Fruit fly (Drosophila melanogaster) whole organism, embryonic: Measurements from ENCODE around the gene Usp8.

Experiments used
- Atf-2 ChIP-seq: fragments of 200-800 bp; sonication (Bioruptor generic); optimal IDR thresholded peaks from 2 replicates; lab custom pipeline; 2016; ENCODE audit warnings: missing biosample characterization, missing genetic modification characterization
- Bdp1 ChIP-seq: fragments of 200-800 bp; sonication (Bioruptor generic); optimal IDR thresholded peaks from 3 replicates; lab custom pipeline; 2016; ENCODE audit warnings: missing biosample characterization, missing genetic modification characterization
- Bgb ChIP-seq: fragments of 200-800 bp; sonication (Bioruptor generic); IDR thresholded peaks from 2 replicates; pipeline ENCODE4 v1.3.6; 2022; ENCODE audit warnings: missing biosample characterization, missing genetic modification characterization; ENCODE audit not compliant: partially characterized antibody
- BtbVII ChIP-seq: fragments of 200-800 bp; sonication (Bioruptor generic); optimal IDR thresholded peaks from 3 replicates; lab custom pipeline; 2017; ENCODE audit warnings: missing biosample characterization, mild to moderate bottlenecking, missing genetic modification characterization
- CG10274 ChIP-seq: fragments of 200-800 bp; sonication (Bioruptor generic); optimal IDR thresholded peaks from 3 replicates; lab custom pipeline; 2017; ENCODE audit warnings: missing biosample characterization, mild to moderate bottlenecking, missing genetic modification characterization
- CG10959 ChIP-seq: fragments of 200-800 bp; sonication (Bioruptor generic); IDR thresholded peaks from 2 replicates; pipeline ENCODE4 v1.3.6; 2022; ENCODE audit warnings: missing biosample characterization, missing genetic modification characterization
- CG11398 ChIP-seq: fragments of 200-800 bp; sonication (Bioruptor generic); optimal IDR thresholded peaks from 2 replicates; lab custom pipeline; 2016; ENCODE audit warnings: missing biosample characterization, missing genetic modification characterization
- CG11560 ChIP-seq: fragments of 200-800 bp; sonication (Bioruptor generic); IDR thresholded peaks from 3 replicates; pipeline ENCODE4 v1.3.6; 2022; ENCODE audit warnings: missing biosample characterization, missing genetic modification characterization
- CG12155 ChIP-seq: fragments of 200-800 bp; sonication (Bioruptor generic); optimal IDR thresholded peaks from 3 replicates; lab custom pipeline; 2016; ENCODE audit warnings: missing biosample characterization, missing genetic modification characterization
- CG13287 ChIP-seq: fragments of 200-800 bp; sonication (Bioruptor generic); IDR thresholded peaks from 2 replicates; pipeline ENCODE4 v1.3.6; 2022; ENCODE audit warnings: missing biosample characterization, missing genetic modification characterization; ENCODE audit not compliant: partially characterized antibody
- CG14667 ChIP-seq: fragments of 200-800 bp; sonication (Bioruptor generic); IDR thresholded peaks from 2 replicates; pipeline ENCODE4 v1.3.6; 2022; ENCODE audit warnings: missing biosample characterization, missing genetic modification characterization
- CG17361 ChIP-seq: fragments of 200-800 bp; sonication (Bioruptor generic); IDR thresholded peaks from 3 replicates; pipeline ENCODE4 v1.3.6; 2022; ENCODE audit warnings: missing biosample characterization, missing genetic modification characterization
- CG17802 ChIP-seq: fragments of 200-800 bp; sonication (Bioruptor generic); optimal IDR thresholded peaks from 2 replicates; lab custom pipeline; 2018; ENCODE audit warnings: missing biosample characterization, mild to moderate bottlenecking, missing genetic modification characterization, moderate library complexity
- CG2116 ChIP-seq: fragments of 200-800 bp; sonication (Bioruptor generic); optimal IDR thresholded peaks from 3 replicates; lab custom pipeline; 2018; ENCODE audit warnings: missing biosample characterization, mild to moderate bottlenecking, missing genetic modification characterization
- CG2202 ChIP-seq: fragments of 200-800 bp; sonication (Bioruptor generic); optimal IDR thresholded peaks from 2 replicates; lab custom pipeline; 2018; ENCODE audit warnings: missing biosample characterization, mild to moderate bottlenecking, missing genetic modification characterization
- CG30431 ChIP-seq: fragments of 200-800 bp; sonication (Bioruptor generic); optimal IDR thresholded peaks from 2 replicates; lab custom pipeline; 2017; ENCODE audit warnings: missing biosample characterization, missing genetic modification characterization
- CG6813 ChIP-seq: fragments of 200-800 bp; sonication (Bioruptor generic); optimal IDR thresholded peaks from 2 replicates; lab custom pipeline; 2017; ENCODE audit warnings: missing biosample characterization, missing genetic modification characterization, mild to moderate bottlenecking, moderate library complexity, missing genetic modification reagents
- CG7271 ChIP-seq: fragments of 200-800 bp; sonication (Bioruptor generic); optimal IDR thresholded peaks from 2 replicates; lab custom pipeline; 2018; ENCODE audit warnings: missing biosample characterization, mild to moderate bottlenecking, missing genetic modification characterization, moderate library complexity
- CG8478 ChIP-seq: fragments of >200 bp; optimal IDR thresholded peaks from 2 replicates; lab custom pipeline; 2018
- CG9215 ChIP-seq: fragments of 200-800 bp; sonication (Bioruptor generic); IDR thresholded peaks from 2 replicates; pipeline ENCODE4 v1.3.6; 2022; ENCODE audit warnings: missing biosample characterization, missing genetic modification characterization
- D19A ChIP-seq: fragments of 200-800 bp; optimal IDR thresholded peaks from 3 replicates; lab custom pipeline; 2019; ENCODE audit warnings: missing biosample characterization, mild to moderate bottlenecking, missing genetic modification characterization, moderate library complexity
- Drgx ChIP-seq: fragments of 200-800 bp; sonication (Bioruptor generic); IDR thresholded peaks from 2 replicates; pipeline ENCODE4 v1.3.6; 2022; ENCODE audit warnings: missing biosample characterization, missing genetic modification characterization
- GATAe ChIP-seq: fragments of 200-800 bp; sonication (Bioruptor generic); conservative IDR thresholded peaks from 2 replicates; pipeline ENCODE4 v1.3.6; 2022; ENCODE audit warnings: missing biosample characterization, missing genetic modification characterization
- HHEX ChIP-seq: fragments of 200-800 bp; sonication (Bioruptor generic); optimal IDR thresholded peaks from 3 replicates; lab custom pipeline; 2017; ENCODE audit warnings: missing biosample characterization, mild to moderate bottlenecking, missing genetic modification characterization, missing genetic modification reagents
- HLH54F ChIP-seq: fragments of 200-800 bp; sonication (Bioruptor generic); optimal IDR thresholded peaks from 3 replicates; lab custom pipeline; 2016; ENCODE audit warnings: missing biosample characterization, missing genetic modification characterization
- Hmr ChIP-seq: fragments of 200-800 bp; sonication (Bioruptor generic); optimal IDR thresholded peaks from 3 replicates; lab custom pipeline; 2017; ENCODE audit warnings: mild to moderate bottlenecking, missing biosample characterization, missing genetic modification reagents, missing genetic modification characterization
- Hsf ChIP-seq: fragments of 200-800 bp; sonication (Bioruptor generic); optimal IDR thresholded peaks from 3 replicates; lab custom pipeline; 2016; ENCODE audit warnings: missing biosample characterization, missing genetic modification characterization
- Max ChIP-seq: fragments of 200-800 bp; sonication (Bioruptor generic); optimal IDR thresholded peaks from 2 replicates; lab custom pipeline; 2016; ENCODE audit warnings: missing biosample characterization, mild to moderate bottlenecking, missing genetic modification characterization
- Med ChIP-seq: fragments of 200-800 bp; sonication (Bioruptor generic); peaks from one replicate; lab custom pipeline; 2016; ENCODE audit warnings: missing biosample characterization, missing genetic modification characterization, mild to moderate bottlenecking, inconsistent platforms, moderate library complexity
- Neu2 ChIP-seq: fragments of 200-800 bp; sonication (Bioruptor generic); optimal IDR thresholded peaks from 3 replicates; lab custom pipeline; 2016; ENCODE audit warnings: missing biosample characterization, missing genetic modification characterization, borderline replicate concordance
- Optix ChIP-seq: fragments of 200-800 bp; sonication (Bioruptor generic); IDR thresholded peaks from 3 replicates; pipeline ENCODE4 v1.3.6; 2022; ENCODE audit warnings: missing biosample characterization, missing genetic modification characterization
- Rfx ChIP-seq: fragments of 200-800 bp; sonication (Bioruptor generic); IDR thresholded peaks from 2 replicates; pipeline ENCODE4 v1.3.6; 2022; ENCODE audit warnings: missing biosample characterization, missing genetic modification characterization
- ash1 ChIP-seq: fragments of 200-800 bp; sonication (Bioruptor generic); optimal IDR thresholded peaks from 2 replicates; lab custom pipeline; 2018; ENCODE audit warnings: missing biosample characterization, mild to moderate bottlenecking, missing genetic modification characterization
- bbx ChIP-seq: fragments of 200-800 bp; sonication (Bioruptor generic); IDR thresholded peaks from 2 replicates; pipeline ENCODE4 v1.3.6; 2022; ENCODE audit warnings: missing biosample characterization, missing genetic modification characterization; ENCODE audit not compliant: partially characterized antibody
- chif ChIP-seq, 2 experiments: fragments of 200-800 bp; sonication (Bioruptor generic); optimal IDR thresholded peaks; 3 replicates each; lab custom pipeline; 2016; ENCODE audit warnings: missing biosample characterization in 2 of 2, missing genetic modification characterization in 2 of 2
- chn ChIP-seq: fragments of 200-800 bp; sonication (Bioruptor generic); optimal IDR thresholded peaks from 2 replicates; lab custom pipeline; 2016; ENCODE audit warnings: missing biosample characterization, missing genetic modification characterization
- crol ChIP-seq: fragments of 200-800 bp; sonication (Bioruptor generic); IDR thresholded peaks from 2 replicates; pipeline ENCODE4 v1.3.6; 2022; ENCODE audit warnings: missing biosample characterization, missing genetic modification characterization
- ems ChIP-seq: fragments of 200-800 bp; sonication (Bioruptor generic); optimal IDR thresholded peaks from 3 replicates; lab custom pipeline; 2016; ENCODE audit warnings: missing biosample characterization, missing genetic modification characterization
- gce ChIP-seq: fragments of 200-800 bp; sonication (Bioruptor generic); IDR thresholded peaks from 3 replicates; pipeline ENCODE4 v1.3.6; 2022; ENCODE audit warnings: missing biosample characterization, missing genetic modification characterization
- gt ChIP-seq: fragments of 200-800 bp; sonication (Bioruptor generic); IDR thresholded peaks from 2 replicates; pipeline ENCODE4 v1.3.6; 2022; ENCODE audit warnings: missing biosample characterization, missing genetic modification characterization
- jing ChIP-seq: fragments of 200-800 bp; sonication (Bioruptor generic); optimal IDR thresholded peaks from 2 replicates; lab custom pipeline; 2018; ENCODE audit warnings: missing biosample characterization, mild to moderate bottlenecking, missing genetic modification characterization
- lmd ChIP-seq: fragments of 200-800 bp; sonication (Bioruptor generic); IDR thresholded peaks from 2 replicates; pipeline ENCODE4 v1.3.6; 2022; ENCODE audit warnings: missing biosample characterization, missing genetic modification characterization
- mld ChIP-seq: fragments of 200-800 bp; sonication (Bioruptor generic); IDR thresholded peaks from 3 replicates; pipeline ENCODE4 v1.3.6; 2022; ENCODE audit warnings: missing biosample characterization, missing genetic modification characterization; ENCODE audit not compliant: partially characterized antibody
- org-1 ChIP-seq: fragments of 200-800 bp; sonication (Bioruptor generic); optimal IDR thresholded peaks from 2 replicates; lab custom pipeline; 2017; ENCODE audit warnings: missing biosample characterization, missing genetic modification characterization
- repo ChIP-seq: fragments of 200-800 bp; sonication (Bioruptor generic); optimal IDR thresholded peaks from 2 replicates; lab custom pipeline; 2016; ENCODE audit warnings: missing biosample characterization, missing genetic modification characterization
- sima ChIP-seq: fragments of 200-800 bp; sonication (Bioruptor generic); optimal IDR thresholded peaks from 2 replicates; lab custom pipeline; 2016; ENCODE audit warnings: missing biosample characterization, missing genetic modification characterization
- sqz ChIP-seq: fragments of 200-800 bp; sonication (Bioruptor generic); optimal IDR thresholded peaks from 3 replicates; lab custom pipeline; 2018; ENCODE audit warnings: missing biosample characterization, mild to moderate bottlenecking, missing genetic modification characterization
- tx ChIP-seq: fragments of 200-800 bp; sonication (Bioruptor generic); optimal IDR thresholded peaks from 2 replicates; lab custom pipeline; 2016; ENCODE audit warnings: missing biosample characterization, missing genetic modification characterization
- wor ChIP-seq: fragments of 200-800 bp; sonication (Bioruptor generic); IDR thresholded peaks from 2 replicates; pipeline ENCODE4 v1.3.6; 2022; ENCODE audit warnings: missing biosample characterization, missing genetic modification characterization
- z ChIP-seq: fragments of 200-800 bp; sonication (Bioruptor generic); IDR thresholded peaks from 3 replicates; pipeline ENCODE4 v1.3.6; 2022; ENCODE audit warnings: missing biosample characterization, missing genetic modification characterization

Gene Usp8

DNA sequence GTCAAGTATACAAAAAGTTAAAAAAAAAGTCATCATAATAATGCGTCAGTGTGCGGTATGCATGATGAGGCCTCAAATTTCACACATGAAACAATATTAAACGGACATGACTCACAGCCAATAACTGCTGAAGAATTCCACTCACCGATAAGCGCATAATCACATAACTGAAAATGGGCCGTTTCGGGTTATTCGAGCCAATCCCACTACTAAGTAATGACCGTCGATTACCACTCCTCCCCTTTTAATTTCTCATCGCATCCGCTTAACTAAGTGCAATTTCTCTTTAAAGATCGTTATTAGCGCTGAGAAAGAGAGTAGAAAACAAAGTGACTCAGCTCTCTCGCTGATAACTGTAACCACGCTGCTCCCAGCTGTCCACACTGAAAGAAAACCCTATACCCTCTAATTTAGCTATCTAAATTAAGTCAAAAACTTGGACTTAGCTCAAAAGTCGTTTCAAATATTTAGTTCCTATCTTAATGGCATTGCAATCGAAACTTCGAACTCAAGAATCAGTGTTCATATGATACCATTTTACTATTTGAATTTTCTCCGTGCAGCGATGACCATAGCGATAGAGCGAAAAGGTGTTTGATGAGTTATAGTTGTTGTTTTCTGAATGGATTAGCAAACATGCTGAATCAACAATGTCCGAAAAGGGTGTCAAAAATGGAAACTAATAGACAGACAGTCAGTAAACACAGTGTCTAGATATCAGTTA, 21.2 kb upstream of the Usp8 start (continued):
- TF ChIP-seq BtbVII (GFP tag; lab: Kevin White, UChicago) (peak; percentile 86), CG12155 (peak; percentile 79), lmd (GFP tag; lab: Robert Waterston, UW) (peak; percentile 85), CG13287 (GFP tag; lab: Robert Waterston, UW) (no peak), CG7271 (tag; lab: Kevin White, UChicago) (peak; percentile 42), CG10959 (GFP tag; lab: Robert Waterston, UW) (peak; percentile 76), Neu2 (GFP tag; lab: Kevin White, UChicago) (peak; percentile 27), HHEX (GFP tag; lab: Kevin White, UChicago) (peak; percentile 59), Bgb (GFP tag; lab: Robert Waterston, UW) (no peak), GATAe (GFP tag; lab: Robert Waterston, UW) (peak; percentile 75), CG14667 (peak; percentile 73), D19A (tag; lab: Kevin White, UChicago) (peak; percentile 86), Hmr (GFP tag; lab: Kevin White, UChicago) (peak; percentile 90), gce (peak; percentile 89), CG6813 (GFP tag; lab: Kevin White, UChicago) (peak; percentile 91), chn (peak; percentile 80), wor (GFP tag; lab: Robert Waterston, UW) (peak; percentile 77), CG17802 (tag; lab: Kevin White, UChicago) (peak; percentile 75), jing (peak; percentile 81), CG9215 (GFP tag; lab: Robert Waterston, UW) (peak; percentile 61), sima (GFP tag; lab: Kevin White, UChicago) (peak; percentile 82), CG2116 (GFP tag; lab: Kevin White, UChicago) (peak; percentile 52), Drgx (peak; percentile 85), CG10274 (peak; percentile 74), ems (peak; percentile 60), CG11560 (tag; lab: Robert Waterston, UW) (peak; percentile 53; the same call in 1 of the 3 replicates), crol (GFP tag; lab: Robert Waterston, UW) (no peak), CG2202 (tag; lab: Kevin White, UChicago) (peak; percentile 70), Max (GFP tag; lab: Kevin White, UChicago) (peak; percentile 51), tx (GFP tag; lab: Kevin White, UChicago) (peak; percentile 85), bbx (GFP tag; lab: Robert Waterston, UW) (no peak), Optix (peak; percentile 83), gt (peak; percentile 44; the same call in 1 of the 2 replicates), Bdp1 (peak; percentile 78), Med (GFP tag; lab: Kevin White, UChicago) (peak; percentile 99), mld (GFP tag; lab: Robert Waterston, UW) (no peak), z (no peak), CG11398 (GFP tag; lab: Kevin White, UChicago) (peak; percentile 86), org-1 (GFP tag; lab: Kevin White, UChicago) (peak; percentile 89), sqz (no peak), chif (GFP tag; optimal IDR thresholded peaks at IDR 0.05; lab: Kevin White, UChicago) (peak; percentile 88 to 90), Hsf (peak; percentile 91), repo (peak; percentile 87), ash1 (GFP tag; lab: Kevin White, UChicago) (peak; percentile 41), Atf-2 (GFP tag; lab: Kevin White, UChicago) (peak; percentile 90), HLH54F (GFP tag; lab: Kevin White, UChicago) (peak; percentile 88), Rfx (GFP tag; lab: Robert Waterston, UW) (peak; percentile 94), CG30431 (GFP tag; lab: Kevin White, UChicago) (peak; percentile 78), CG17361 (GFP tag; lab: Robert Waterston, UW) (peak; percentile 88), CG8478 (lab: Kevin White, UChicago) (no peak)
